Worm (Caenorhabditis elegans) whole organism, young adult: Measurements from ENCODE around the gene C05D9.3.

Experiments
- B0019.2 ChIP-seq: fragments of 200-800 bp; sonication (Bioruptor generic); conservative IDR thresholded peaks from 2 replicates; pipeline ENCODE4 v1.3.6; 2022; ENCODE audit warnings: missing genetic modification reagents, missing genetic modification characterization, missing compliant biosample characterization
- C06A6.2 ChIP-seq: fragments of 200-800 bp; sonication (Bioruptor generic); conservative IDR thresholded peaks from 2 replicates; pipeline ENCODE4 v1.3.6; 2022; ENCODE audit warnings: missing genetic modification characterization, missing compliant biosample characterization
- F39B2.1 ChIP-seq: fragments of 200-800 bp; sonication (Bioruptor generic); IDR thresholded peaks from 2 replicates; pipeline ENCODE4 v1.3.6; 2022; ENCODE audit warnings: missing genetic modification reagents, missing genetic modification characterization, missing compliant biosample characterization
- F52B5.7 ChIP-seq: sonication (generic microtip); optimal IDR thresholded peaks from 2 replicates; lab custom pipeline; 2016; ENCODE audit warnings: mild to moderate bottlenecking, missing genetic modification characterization, missing compliant biosample characterization
- F55B11.4 ChIP-seq: sonication (generic microtip); optimal IDR thresholded peaks from 2 replicates; lab custom pipeline; 2016; ENCODE audit warnings: missing compliant biosample characterization, missing genetic modification characterization, borderline replicate concordance; ENCODE audit not compliant: insufficient read depth
- F57A8.1 ChIP-seq: fragments of 200-800 bp; sonication (Bioruptor generic); optimal IDR thresholded peaks from 2 replicates; lab custom pipeline; 2018; ENCODE audit warnings: mild to moderate bottlenecking, missing genetic modification characterization, moderate library complexity, missing compliant biosample characterization
- F57C9.4 ChIP-seq: sonication (generic microtip); optimal IDR thresholded peaks from 2 replicates; lab custom pipeline; 2017; ENCODE audit warnings: mild to moderate bottlenecking, missing genetic modification characterization, missing compliant biosample characterization
- K11D2.4 ChIP-seq: fragments of 200-800 bp; sonication (Bioruptor generic); IDR thresholded peaks from 2 replicates; pipeline ENCODE4 v1.3.6; 2022; ENCODE audit warnings: missing genetic modification reagents, missing genetic modification characterization, missing compliant biosample characterization
- K12H6.12 ChIP-seq: fragments of 200-800 bp; sonication (Bioruptor generic); optimal IDR thresholded peaks from 2 replicates; lab custom pipeline; 2018; ENCODE audit warnings: mild to moderate bottlenecking, missing genetic modification characterization, missing compliant biosample characterization
- Y53F4B.3 ChIP-seq: fragments of 200-800 bp; sonication (Bioruptor generic); IDR thresholded peaks from 2 replicates; pipeline ENCODE4 v1.3.6; 2022; ENCODE audit warnings: missing genetic modification reagents, missing genetic modification characterization, missing compliant biosample characterization
- Y53G8AR.9 ChIP-seq: fragments of 200-800 bp; sonication (Bioruptor generic); conservative IDR thresholded peaks from 2 replicates; pipeline ENCODE4 v1.3.6; 2022; ENCODE audit warnings: missing genetic modification reagents, missing genetic modification characterization, missing compliant biosample characterization
- Y95B8A.8 ChIP-seq: fragments of 200-800 bp; sonication (Bioruptor generic); IDR thresholded peaks from 2 replicates; pipeline ENCODE4 v1.3.6; 2022; ENCODE audit warnings: missing genetic modification reagents, missing genetic modification characterization, missing compliant biosample characterization
- ZK185.1 ChIP-seq: sonication (generic microtip); optimal IDR thresholded peaks from 2 replicates; lab custom pipeline; 2016; ENCODE audit warnings: mild to moderate bottlenecking, missing genetic modification characterization, missing compliant biosample characterization; ENCODE audit not compliant: poor library complexity, severe bottlenecking
- ama-1 ChIP-seq, 3 experiments: fragments of 150-350 bp in 1 of 3; sonication (generic microtip) in 2 of 3; optimal IDR thresholded peaks; 2 replicates each; lab custom pipeline; 2014 to 2018; ENCODE audit warnings: missing biosample characterization in 2 of 3, missing genetic modification characterization in 2 of 3, missing genetic modification reagents in 2 of 3
- atf-7 ChIP-seq: sonication (generic microtip); optimal IDR thresholded peaks from 2 replicates; lab custom pipeline; 2017; ENCODE audit warnings: mild to moderate bottlenecking, missing genetic modification characterization, missing compliant biosample characterization
- attf-3 ChIP-seq: fragments of 200-800 bp; sonication (Bioruptor generic); conservative IDR thresholded peaks from 2 replicates; pipeline ENCODE4 v1.3.6; 2022; ENCODE audit warnings: missing genetic modification reagents, missing genetic modification characterization, missing compliant biosample characterization
- attf-5 ChIP-seq: fragments of 200-800 bp; sonication (Bioruptor generic); optimal IDR thresholded peaks from 2 replicates; lab custom pipeline; 2018; ENCODE audit warnings: mild to moderate bottlenecking, missing genetic modification characterization, missing compliant biosample characterization
- bed-1 ChIP-seq: fragments of 200-800 bp; sonication (Bioruptor generic); IDR thresholded peaks from 2 replicates; pipeline ENCODE4 v1.3.6; 2022; ENCODE audit warnings: missing genetic modification reagents, missing genetic modification characterization, missing compliant biosample characterization
- bed-2 ChIP-seq: fragments of 200-800 bp; sonication (Bioruptor generic); IDR thresholded peaks from 2 replicates; pipeline ENCODE4 v1.3.6; 2022; ENCODE audit warnings: missing genetic modification reagents, missing genetic modification characterization, missing compliant biosample characterization
- ccch-3 ChIP-seq: fragments of 200-800 bp; sonication (Bioruptor generic); optimal IDR thresholded peaks from 2 replicates; lab custom pipeline; 2018; ENCODE audit warnings: mild to moderate bottlenecking, missing genetic modification characterization, missing compliant biosample characterization
- cebp-1 ChIP-seq, 2 experiments: fragments of 200-800 bp in 1 of 2; sonication (Bioruptor generic) in 1 of 2; sonication (generic microtip) in 1 of 2; IDR thresholded peaks in 1 of 2; optimal IDR thresholded peaks in 1 of 2; 2 replicates each; pipeline versions ENCODE4 v1.3.6 to Lab custom; 2017 to 2022; ENCODE audit warnings: missing compliant biosample characterization in 2 of 2, missing genetic modification characterization in 2 of 2, mild to moderate bottlenecking in 1 of 2, missing genetic modification reagents in 1 of 2, moderate library complexity in 1 of 2
- ceh-100 ChIP-seq: fragments of 200-800 bp; sonication (Bioruptor generic); IDR thresholded peaks from 2 replicates; pipeline ENCODE4 v1.3.6; 2022; ENCODE audit warnings: missing genetic modification reagents, missing genetic modification characterization, missing compliant biosample characterization
- ceh-91 ChIP-seq: fragments of 200-800 bp; sonication (Bioruptor generic); IDR thresholded peaks from 2 replicates; pipeline ENCODE4 v1.3.6; 2022; ENCODE audit warnings: missing genetic modification reagents, missing genetic modification characterization, missing compliant biosample characterization
- dpl-1 ChIP-seq: fragments of 150-350 bp; optimal IDR thresholded peaks from 2 replicates; lab custom pipeline; 2014; ENCODE audit warnings: missing biosample characterization, missing genetic modification reagents, missing genetic modification characterization
- egl-18 ChIP-seq: fragments of 200-800 bp; sonication (Bioruptor generic); IDR thresholded peaks from 2 replicates; pipeline ENCODE4 v1.3.6; 2022; ENCODE audit warnings: missing genetic modification reagents, missing genetic modification characterization, missing compliant biosample characterization
- ets-4 ChIP-seq: fragments of 200-800 bp; sonication (Bioruptor generic); optimal IDR thresholded peaks from 2 replicates; lab custom pipeline; 2018; ENCODE audit warnings: mild to moderate bottlenecking, missing genetic modification characterization, missing compliant biosample characterization
- him-1 ChIP-seq: sonication (generic microtip); optimal IDR thresholded peaks from 2 replicates; lab custom pipeline; 2016; ENCODE audit warnings: missing genotype, missing genetic modification reagents, missing genetic modification characterization, missing compliant biosample characterization
- hlh-26 ChIP-seq: fragments of 200-800 bp; sonication (Bioruptor generic); conservative IDR thresholded peaks from 2 replicates; pipeline ENCODE4 v1.3.6; 2022; ENCODE audit warnings: missing genetic modification reagents, missing genetic modification characterization, missing compliant biosample characterization
- hmg-1.2 ChIP-seq: fragments of 200-800 bp; sonication (Bioruptor generic); IDR thresholded peaks from 2 replicates; pipeline ENCODE4 v1.3.6; 2022; ENCODE audit warnings: missing genetic modification reagents, missing genetic modification characterization, missing compliant biosample characterization
- lag-1 ChIP-seq: fragments of 200-800 bp; sonication (Bioruptor generic); IDR thresholded peaks from 2 replicates; pipeline ENCODE4 v1.3.6; 2022; ENCODE audit warnings: missing genetic modification reagents, missing genetic modification characterization, missing compliant biosample characterization
- lin-35 ChIP-seq, 3 experiments: fragments of 150-350 bp in 2 of 3; sonication (generic microtip) in 1 of 3; optimal IDR thresholded peaks; 2 replicates each; lab custom pipeline; 2014 to 2018; ENCODE audit warnings: missing biosample characterization in 3 of 3, missing genetic modification characterization in 3 of 3, missing genetic modification reagents in 3 of 3
- madf-10 ChIP-seq: sonication (generic microtip); optimal IDR thresholded peaks from 2 replicates; lab custom pipeline; 2016; ENCODE audit warnings: mild to moderate bottlenecking, missing genetic modification characterization, missing compliant biosample characterization
- madf-6 ChIP-seq: fragments of 200-800 bp; sonication (Bioruptor generic); IDR thresholded peaks from 2 replicates; pipeline ENCODE4 v1.3.6; 2022; ENCODE audit warnings: missing genetic modification reagents, missing genetic modification characterization, missing compliant biosample characterization
- mcd-1 ChIP-seq: fragments of 200-800 bp; sonication (Bioruptor generic); IDR thresholded peaks from 2 replicates; pipeline ENCODE4 v1.3.6; 2022; ENCODE audit warnings: missing genetic modification reagents, missing genetic modification characterization, missing compliant biosample characterization
- mel-28 ChIP-seq: sonication (generic microtip); optimal IDR thresholded peaks from 2 replicates; lab custom pipeline; 2016; ENCODE audit warnings: borderline replicate concordance, mild to moderate bottlenecking, missing genetic modification characterization, missing compliant biosample characterization
- mxl-1 ChIP-seq: sonication (generic microtip); optimal IDR thresholded peaks from 2 replicates; lab custom pipeline; 2016; ENCODE audit warnings: missing genetic modification characterization, missing compliant biosample characterization
- pbrm-1 ChIP-seq: fragments of 200-800 bp; sonication (Bioruptor generic); IDR thresholded peaks from 2 replicates; pipeline ENCODE4 v1.3.6; 2022; ENCODE audit warnings: missing genetic modification reagents, missing genetic modification characterization, missing compliant biosample characterization
- rec-8 ChIP-seq, 2 experiments: sonication (generic microtip); optimal IDR thresholded peaks; 2 replicates each; lab custom pipeline; 2016; ENCODE audit warnings: mild to moderate bottlenecking in 2 of 2, missing genetic modification characterization in 2 of 2, missing genetic modification reagents in 2 of 2, missing genotype in 2 of 2, missing biosample characterization in 1 of 2, missing compliant biosample characterization in 1 of 2, moderate library complexity in 1 of 2
- rpc-1 ChIP-seq, 2 experiments: fragments of 150-350 bp in 1 of 2; sonication (generic microtip) in 1 of 2; optimal IDR thresholded peaks; 2 replicates each; lab custom pipeline; 2014 to 2018; ENCODE audit warnings: missing biosample characterization in 1 of 2, missing genetic modification characterization in 1 of 2, missing genetic modification reagents in 1 of 2, missing genotype in 1 of 2
- sea-2 ChIP-seq: fragments of 200-800 bp; sonication (Bioruptor generic); IDR thresholded peaks from 2 replicates; pipeline ENCODE4 v1.3.6; 2022; ENCODE audit warnings: missing genetic modification characterization, missing compliant biosample characterization
- snpc-1.3 ChIP-seq: sonication (generic microtip); optimal IDR thresholded peaks from 2 replicates; lab custom pipeline; 2017; ENCODE audit warnings: missing genetic modification characterization, mild to moderate bottlenecking, missing compliant biosample characterization, antibody characterized with exemption, moderate library complexity, missing genotype, missing genetic modification reagents; ENCODE audit not compliant: insufficient read depth
- somi-1 ChIP-seq: fragments of 200-800 bp; sonication (Bioruptor generic); optimal IDR thresholded peaks from 2 replicates; lab custom pipeline; 2018; ENCODE audit warnings: mild to moderate bottlenecking, missing genetic modification characterization, missing compliant biosample characterization
- tbp1 ChIP-seq: fragments of 200-800 bp; sonication (Bioruptor generic); optimal IDR thresholded peaks from 2 replicates; lab custom pipeline; 2018; ENCODE audit warnings: mild to moderate bottlenecking, missing genetic modification characterization, missing compliant biosample characterization
- zfh-2 ChIP-seq: fragments of 200-800 bp; sonication (Bioruptor generic); conservative IDR thresholded peaks from 2 replicates; pipeline ENCODE4 v1.3.6; 2022; ENCODE audit warnings: missing genetic modification reagents, missing genetic modification characterization, missing compliant biosample characterization
- ztf-22 ChIP-seq: fragments of 200-800 bp; sonication (Bioruptor generic); optimal IDR thresholded peaks from 2 replicates; lab custom pipeline; 2018; ENCODE audit warnings: mild to moderate bottlenecking, missing genetic modification characterization, moderate library complexity, missing compliant biosample characterization
- ztf-28 ChIP-seq: fragments of 200-800 bp; sonication (Bioruptor generic); IDR thresholded peaks from 2 replicates; pipeline ENCODE4 v1.3.6; 2022; ENCODE audit warnings: missing genetic modification reagents, missing genetic modification characterization, missing compliant biosample characterization
- ztf-6 ChIP-seq: fragments of 200-800 bp; sonication (Bioruptor generic); IDR thresholded peaks from 2 replicates; pipeline ENCODE4 v1.3.6; 2022; ENCODE audit warnings: missing genetic modification reagents, missing genetic modification characterization, missing compliant biosample characterization

C05D9.3 gene

DNA sequence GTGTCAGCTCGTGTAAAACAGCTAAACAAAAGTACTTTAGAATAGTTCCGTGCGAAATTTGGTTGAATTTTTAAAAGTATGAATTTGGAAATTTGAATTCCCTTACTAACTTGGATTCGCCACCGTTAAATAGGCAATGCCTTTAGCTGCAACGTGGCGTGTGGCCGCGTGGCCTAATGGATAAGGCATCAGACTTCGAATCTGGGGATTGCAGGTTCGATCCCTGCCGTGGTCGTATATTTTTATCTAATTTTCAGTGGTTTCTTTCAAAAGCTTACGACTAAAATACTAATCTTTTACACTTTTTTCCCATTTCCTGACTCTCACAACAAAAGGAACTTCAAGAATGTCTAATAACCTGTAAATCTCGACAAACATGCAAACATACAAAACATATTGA is 22.0 kb upstream of the C05D9.3 start:
- TF ChIP-seq B0019.2 (GFP tag; lab: Robert Waterston, UW) = no peak
- no peak for TF ChIP-seq Y53F4B.3 (GFP tag; lab: Robert Waterston, UW)
- TF ChIP-seq lag-1 (GFP tag; lab: Robert Waterston, UW) = no peak
- TF ChIP-seq Y95B8A.8 (GFP tag; lab: Robert Waterston, UW) = no peak
- TF ChIP-seq madf-10 (tag; lab: Kevin White, UChicago) = no peak
- TF ChIP-seq him-1 (tag; lab: Kevin White, UChicago) = peak; percentile 50
- no peak for TF ChIP-seq F52B5.7 (tag; lab: Kevin White, UChicago)
- no peak for TF ChIP-seq F57C9.4 (tag; lab: Kevin White, UChicago)
- no peak for TF ChIP-seq F39B2.1 (GFP tag; lab: Robert Waterston, UW)
- TF ChIP-seq ccch-3 (GFP tag; lab: Kevin White, UChicago) = no peak
- peak; percentile 40; the same call in 1 of the 2 replicates for TF ChIP-seq hmg-1.2 (GFP tag; lab: Robert Waterston, UW)
- no peak for TF ChIP-seq F55B11.4
- no peak for TF ChIP-seq attf-3 (GFP tag; lab: Robert Waterston, UW)
- no peak for TF ChIP-seq mel-28 (tag; lab: Kevin White, UChicago)
- peak; percentile 71 for TF ChIP-seq pbrm-1 (GFP tag; lab: Robert Waterston, UW)
- peak; percentile 7 for TF ChIP-seq attf-5
- no peak for TF ChIP-seq ztf-28
- TF ChIP-seq rec-8 (tag; optimal IDR thresholded peaks at IDR 0.05; lab: Kevin White, UChicago) = no peak
- TF ChIP-seq ztf-22 (GFP tag; lab: Kevin White, UChicago) = no peak
- TF ChIP-seq C06A6.2 (GFP tag; lab: Robert Waterston, UW) = no peak
- no peak for TF ChIP-seq lin-35 (GFP tag; optimal IDR thresholded peaks at IDR 0.05; lab: Kevin White, UChicago)
- no peak for TF ChIP-seq bed-2 (GFP tag; lab: Robert Waterston, UW)
- TF ChIP-seq ceh-100 (GFP tag; lab: Robert Waterston, UW) = no peak
- TF ChIP-seq cebp-1 (GFP tag; IDR thresholded peaks at IDR 0.05; lab: Robert Waterston, UW) = no peak
- no peak for TF ChIP-seq cebp-1 (tag; optimal IDR thresholded peaks at IDR 0.05; lab: Kevin White, UChicago)
- no peak for TF ChIP-seq hlh-26 (GFP tag; lab: Robert Waterston, UW)
- TF ChIP-seq madf-6 (GFP tag; lab: Robert Waterston, UW) = peak; percentile 14; the same call in 1 of the 2 replicates
- TF ChIP-seq zfh-2 (GFP tag; lab: Robert Waterston, UW) = no peak
- TF ChIP-seq tbp1 = peak; percentile 88
- no peak for TF ChIP-seq dpl-1 (GFP tag; lab: Kevin White, UChicago)
- no peak for TF ChIP-seq mxl-1 (tag; lab: Kevin White, UChicago)
- no peak for TF ChIP-seq mcd-1 (GFP tag; lab: Robert Waterston, UW)
- TF ChIP-seq ceh-91 (GFP tag; lab: Robert Waterston, UW) = no peak
- TF ChIP-seq F57A8.1 (GFP tag; lab: Kevin White, UChicago) = no peak
- TF ChIP-seq egl-18 (GFP tag; lab: Robert Waterston, UW) = no peak
- no peak for TF ChIP-seq sea-2
- no peak for TF ChIP-seq ztf-6
- peak; percentile 32 for TF ChIP-seq snpc-1.3 (tag; lab: Kevin White, UChicago)
- no peak for TF ChIP-seq K11D2.4 (GFP tag; lab: Robert Waterston, UW)
- no peak for TF ChIP-seq ama-1 (optimal IDR thresholded peaks at IDR 0.05; lab: Kevin White, UChicago)
- TF ChIP-seq ama-1 (GFP tag; optimal IDR thresholded peaks at IDR 0.05; lab: Kevin White, UChicago) = no peak
- peak; percentile 15 for TF ChIP-seq K12H6.12
- no peak for TF ChIP-seq atf-7 (tag; lab: Kevin White, UChicago)
- TF ChIP-seq Y53G8AR.9 (GFP tag; lab: Robert Waterston, UW) = no peak
- no peak for TF ChIP-seq ets-4 (GFP tag; lab: Kevin White, UChicago)
- TF ChIP-seq bed-1 (GFP tag; lab: Robert Waterston, UW) = no peak
- TF ChIP-seq rpc-1 (optimal IDR thresholded peaks at IDR 0.05; lab: Kevin White, UChicago) = peak; percentile 48
- peak; percentile 77 for TF ChIP-seq rpc-1 (tag; optimal IDR thresholded peaks at IDR 0.05; lab: Kevin White, UChicago)
- no peak for TF ChIP-seq ZK185.1 (tag; lab: Kevin White, UChicago)
- no peak for TF ChIP-seq somi-1 (GFP tag; lab: Kevin White, UChicago)
